Worm (Caenorhabditis elegans): ENCODE data around the gene C50F4.12.

ce11 chrV:9546860-9547269 lies 7.3 kb upstream of the C50F4.12 start, which contains the start of gene his-37:
- TF ChIP-seq B0310.2 (tag; optimal IDR thresholded peaks at IDR 0.05) (no peak), F13C5.2 (tag; optimal IDR thresholded peaks at IDR 0.05) (peak; percentile 41), flt-1 (GFP tag; IDR thresholded peaks at IDR 0.05) (peak; percentile 61), ets-7 (tag; optimal IDR thresholded peaks at IDR 0.05) (no peak), ama-1 (optimal IDR thresholded peaks at IDR 0.05) (no peak), ceh-36 (tag; optimal IDR thresholded peaks at IDR 0.05) (no peak), tbx-37 (GFP tag; conservative IDR thresholded peaks at IDR 0.05) (0 out of 2 replicates have a peak, but pooled peaks have one; percentile 34), hmg-4 (GFP tag; optimal IDR thresholded peaks at IDR 0.05) (peak; percentile 64), hnd-1 (tag; optimal IDR thresholded peaks at IDR 0.05) (no peak), scrt-1 (GFP tag; IDR thresholded peaks at IDR 0.05) (no peak), tra-4 (tag; optimal IDR thresholded peaks at IDR 0.05) (peak; percentile 41)

Data from whole organism, early embryonic.